Worm (Caenorhabditis elegans) whole organism, mixed stage, embryonic: ENCODE results near the gene oig-2.

Source experiments
- M03D4.4 ChIP-seq: sonication (generic microtip); optimal IDR thresholded peaks from 2 replicates; lab custom pipeline; 2017; ENCODE audit warnings: mild to moderate bottlenecking, missing genetic modification characterization, missing compliant biosample characterization
- bed-3 ChIP-seq: fragments of 200-800 bp; sonication (Bioruptor generic); optimal IDR thresholded peaks from 3 replicates; lab custom pipeline; 2018; ENCODE audit warnings: mild to moderate bottlenecking, missing genetic modification characterization, moderate library complexity, missing compliant biosample characterization
- blmp-1 ChIP-seq: fragments of 150-350 bp; optimal IDR thresholded peaks from 2 replicates; lab custom pipeline; 2014; ENCODE audit warnings: missing biosample characterization, missing genetic modification characterization
- ceh-43 ChIP-seq: fragments of 200-800 bp; sonication (Bioruptor generic); optimal IDR thresholded peaks from 2 replicates; lab custom pipeline; 2018; ENCODE audit warnings: mild to moderate bottlenecking, missing genetic modification characterization, moderate library complexity, missing compliant biosample characterization
- ceh-83 ChIP-seq: fragments of 200-800 bp; sonication (Bioruptor generic); optimal IDR thresholded peaks from 2 replicates; lab custom pipeline; 2018; ENCODE audit warnings: mild to moderate bottlenecking, missing genetic modification characterization, missing compliant biosample characterization
- ces-1 ChIP-seq: fragments of 150-350 bp; optimal IDR thresholded peaks from 2 replicates; lab custom pipeline; 2014; ENCODE audit warnings: missing biosample characterization, missing genetic modification reagents, missing genetic modification characterization
- cnd-1 ChIP-seq: fragments of 200-800 bp; sonication (Bioruptor generic); optimal IDR thresholded peaks from 2 replicates; lab custom pipeline; 2018; ENCODE audit warnings: mild to moderate bottlenecking, missing genetic modification characterization, missing compliant biosample characterization
- elt-1 ChIP-seq: sonication (generic microtip); optimal IDR thresholded peaks from 2 replicates; lab custom pipeline; 2017; ENCODE audit warnings: missing genetic modification characterization, mild to moderate bottlenecking, missing compliant biosample characterization, antibody characterized with exemption, moderate library complexity, borderline replicate concordance; ENCODE audit not compliant: insufficient read depth
- elt-3 ChIP-seq: fragments of 150-350 bp; optimal IDR thresholded peaks from 2 replicates; lab custom pipeline; 2014; ENCODE audit warnings: missing biosample characterization, missing genetic modification characterization
- flh-1 ChIP-seq: fragments of 200-800 bp; sonication (Bioruptor generic); optimal IDR thresholded peaks from 2 replicates; lab custom pipeline; 2018; ENCODE audit warnings: mild to moderate bottlenecking, missing genetic modification characterization, moderate library complexity, missing compliant biosample characterization
- ham-2 ChIP-seq: fragments of 200-800 bp; sonication (Bioruptor generic); optimal IDR thresholded peaks from 2 replicates; lab custom pipeline; 2018; ENCODE audit warnings: mild to moderate bottlenecking, missing genetic modification characterization, missing compliant biosample characterization
- lin-13 ChIP-seq: fragments of 150-350 bp; optimal IDR thresholded peaks from 2 replicates; lab custom pipeline; 2014; ENCODE audit warnings: missing biosample characterization, missing genetic modification characterization
- lin-32 ChIP-seq: fragments of 200-800 bp; sonication (Bioruptor generic); optimal IDR thresholded peaks from 2 replicates; lab custom pipeline; 2018; ENCODE audit warnings: mild to moderate bottlenecking, missing genetic modification characterization, missing compliant biosample characterization
- lsy-2 ChIP-seq: fragments of 150-350 bp; optimal IDR thresholded peaks from 2 replicates; lab custom pipeline; 2014; ENCODE audit warnings: missing biosample characterization, missing genetic modification characterization
- mls-2 ChIP-seq: sonication (generic microtip); optimal IDR thresholded peaks from 2 replicates; lab custom pipeline; 2016; ENCODE audit warnings: mild to moderate bottlenecking, missing genetic modification characterization, moderate library complexity, missing compliant biosample characterization
- nhr-12 ChIP-seq: fragments of 150-350 bp; optimal IDR thresholded peaks from 2 replicates; lab custom pipeline; 2014; ENCODE audit warnings: missing biosample characterization, missing genetic modification characterization
- nhr-2 ChIP-seq: fragments of 150-350 bp; optimal IDR thresholded peaks from 2 replicates; lab custom pipeline; 2014; ENCODE audit warnings: missing biosample characterization, missing genetic modification characterization
- nhr-237 ChIP-seq: fragments of 150-350 bp; optimal IDR thresholded peaks from 2 replicates; lab custom pipeline; 2014; ENCODE audit warnings: missing biosample characterization, missing genetic modification characterization
- sem-2 ChIP-seq: fragments of 200-800 bp; sonication (Bioruptor generic); optimal IDR thresholded peaks from 2 replicates; lab custom pipeline; 2018; ENCODE audit warnings: mild to moderate bottlenecking, missing genetic modification characterization, missing compliant biosample characterization
- snpc-4 ChIP-seq: fragments of 150-350 bp; optimal IDR thresholded peaks from 2 replicates; lab custom pipeline; 2014; ENCODE audit warnings: missing biosample characterization, missing genetic modification characterization
- sptf-1 ChIP-seq: sonication (generic microtip); optimal IDR thresholded peaks from 2 replicates; lab custom pipeline; 2017; ENCODE audit warnings: mild to moderate bottlenecking, missing genetic modification characterization, moderate library complexity, missing compliant biosample characterization
- unc-120 ChIP-seq: sonication (generic microtip); optimal IDR thresholded peaks from 2 replicates; lab custom pipeline; 2017; ENCODE audit warnings: missing genetic modification characterization, missing compliant biosample characterization; ENCODE audit not compliant: poor library complexity, severe bottlenecking
- unc-39 ChIP-seq: fragments of 150-350 bp; optimal IDR thresholded peaks from 2 replicates; lab custom pipeline; 2014; ENCODE audit warnings: missing biosample characterization, missing genetic modification characterization
- unc-62 ChIP-seq: fragments of 150-350 bp; optimal IDR thresholded peaks from 2 replicates; lab custom pipeline; 2014; ENCODE audit warnings: missing biosample characterization, missing genetic modification reagents, missing genetic modification characterization
- zip-8 ChIP-seq: fragments of 150-350 bp; optimal IDR thresholded peaks from 2 replicates; lab custom pipeline; 2014; ENCODE audit warnings: missing biosample characterization, missing genetic modification characterization
- ztf-11 ChIP-seq: fragments of 150-350 bp; optimal IDR thresholded peaks from 2 replicates; lab custom pipeline; 2014; ENCODE audit warnings: missing biosample characterization, missing genetic modification characterization

Gene oig-2

DNA sequence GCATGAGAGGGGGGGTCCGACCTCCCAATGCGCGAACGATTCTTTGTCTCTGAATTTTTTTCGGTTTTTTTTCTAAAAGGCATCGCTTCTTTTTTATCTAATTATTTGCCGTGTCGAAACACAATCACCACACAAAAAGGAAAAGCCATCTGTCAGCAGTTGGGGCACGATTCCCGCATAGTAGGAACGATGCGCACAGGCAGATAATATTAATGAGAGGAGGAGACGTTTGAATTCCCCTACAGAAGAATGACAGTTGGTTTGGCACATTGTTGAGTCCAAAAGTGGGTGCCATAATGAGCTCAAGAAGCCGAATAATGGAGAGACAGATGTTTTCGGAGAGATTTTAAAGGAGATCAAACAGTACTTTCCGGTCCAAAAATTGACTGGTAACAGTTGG is 23.3 kb downstream of the oig-2 start:
- peak; percentile 15 for TF ChIP-seq zip-8 (tag; lab: Kevin White, UChicago)
- TF ChIP-seq ces-1 (GFP tag; lab: Kevin White, UChicago): no peak
- TF ChIP-seq nhr-12 (tag; lab: Kevin White, UChicago): no peak
- TF ChIP-seq nhr-2 (tag; lab: Kevin White, UChicago): peak; percentile 58
- no peak for TF ChIP-seq elt-3 (tag; lab: Kevin White, UChicago)
- peak; percentile 47 for TF ChIP-seq cnd-1 (tag; lab: Kevin White, UChicago)
- TF ChIP-seq sptf-1 (tag; lab: Kevin White, UChicago): no peak
- no peak for TF ChIP-seq unc-39 (tag; lab: Kevin White, UChicago)
- peak; percentile 90 for TF ChIP-seq lin-32 (GFP tag; lab: Kevin White, UChicago)
- TF ChIP-seq snpc-4 (tag; lab: Kevin White, UChicago): no peak

DNA sequence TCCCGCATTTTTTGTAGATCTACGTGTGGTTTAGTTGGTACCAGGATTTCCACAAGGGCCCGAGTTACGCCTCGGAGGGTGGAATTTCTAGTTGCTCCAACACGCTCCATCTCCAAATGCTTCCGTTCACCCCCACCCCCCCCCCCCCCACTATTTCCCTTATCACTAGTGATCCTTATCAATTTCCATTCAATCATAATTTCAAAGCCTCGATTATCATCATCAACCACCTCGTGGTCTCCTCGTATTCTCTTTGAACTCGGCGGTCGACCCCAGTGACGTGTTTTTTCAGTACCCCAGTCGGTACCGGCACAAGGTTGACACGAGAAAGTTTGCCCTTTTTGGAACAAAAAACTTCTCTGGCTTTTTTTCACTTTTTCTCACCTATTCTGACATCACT is 25.1 kb downstream of the oig-2 start:
- TF ChIP-seq mls-2 (tag; lab: Kevin White, UChicago): no peak
- no peak for TF ChIP-seq ztf-11 (tag; lab: Kevin White, UChicago)
- TF ChIP-seq lin-32 (GFP tag; lab: Kevin White, UChicago): no peak
- TF ChIP-seq blmp-1 (tag; lab: Kevin White, UChicago): no peak
- TF ChIP-seq elt-3 (tag; lab: Kevin White, UChicago): no peak
- no peak for TF ChIP-seq M03D4.4 (tag; lab: Kevin White, UChicago)
- no peak for TF ChIP-seq lin-13 (tag; lab: Kevin White, UChicago)
- TF ChIP-seq lsy-2 (tag; lab: Kevin White, UChicago): no peak
- no peak for TF ChIP-seq nhr-2 (tag; lab: Kevin White, UChicago)

DNA sequence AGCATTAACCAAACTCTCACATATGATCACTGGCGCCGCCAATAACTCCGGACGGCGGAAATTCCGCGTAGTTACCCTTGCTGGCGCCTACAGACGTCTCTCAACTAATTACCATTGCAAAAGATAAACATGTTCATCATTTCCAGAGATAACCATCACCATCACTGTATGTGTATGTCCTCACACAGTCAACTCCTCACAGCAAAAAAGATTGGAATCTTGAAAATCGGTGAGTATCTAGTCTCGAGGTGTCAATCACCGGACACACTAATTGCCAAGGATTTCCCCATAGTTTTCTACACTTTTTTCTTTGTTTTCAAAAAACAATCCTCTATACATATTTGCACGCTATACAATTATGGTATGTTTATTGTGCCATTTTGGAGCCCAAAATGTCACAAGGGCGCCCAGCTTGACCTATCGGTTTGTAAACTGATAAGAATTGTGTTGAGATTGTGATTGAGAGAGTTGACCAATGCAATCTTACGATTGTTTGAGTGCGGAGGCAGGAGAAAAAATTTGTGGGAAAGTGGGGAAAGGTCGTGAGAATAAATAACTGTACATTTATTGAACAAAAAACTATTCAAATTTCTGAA is 25.9 kb downstream of the oig-2 start:
- TF ChIP-seq zip-8 (tag; lab: Kevin White, UChicago) (no peak), bed-3 (no peak), unc-62 (GFP tag; lab: Kevin White, UChicago) (peak; percentile 55), elt-1 (tag; lab: Kevin White, UChicago) (peak; percentile 86), nhr-2 (tag; lab: Kevin White, UChicago) (no peak)
- TF ChIP-seq, all 35 proteins: peak for 2

DNA sequence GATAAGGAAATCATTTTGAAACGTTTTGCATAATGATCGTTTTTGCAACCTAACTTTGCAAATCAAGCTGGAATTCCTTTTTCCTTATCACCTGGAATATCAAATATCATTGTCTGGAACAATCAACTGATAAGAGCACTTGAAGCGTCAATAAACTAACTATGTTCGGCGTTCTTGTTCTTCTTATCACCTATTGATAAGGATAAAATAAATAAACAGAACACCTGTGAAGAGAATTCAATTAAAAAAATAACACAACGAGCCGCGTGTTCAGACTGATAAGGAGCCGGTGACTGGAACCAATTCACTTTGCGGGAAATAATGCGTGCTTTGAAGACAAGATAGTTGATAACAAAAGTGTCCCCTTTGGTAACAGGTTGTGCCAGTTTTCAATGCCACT is 27.8 kb downstream of the oig-2 start, which contains the start of gene cyd-1:
Gene cyd-1, plus strand, starts transcription at position 380 of the 400 bp plus-strand sequence.
- TF ChIP-seq blmp-1 (tag; lab: Kevin White, UChicago): no peak
- TF ChIP-seq elt-1 (tag; lab: Kevin White, UChicago): peak; percentile 18
- TF ChIP-seq, all 35 proteins: peak for 1

DNA sequence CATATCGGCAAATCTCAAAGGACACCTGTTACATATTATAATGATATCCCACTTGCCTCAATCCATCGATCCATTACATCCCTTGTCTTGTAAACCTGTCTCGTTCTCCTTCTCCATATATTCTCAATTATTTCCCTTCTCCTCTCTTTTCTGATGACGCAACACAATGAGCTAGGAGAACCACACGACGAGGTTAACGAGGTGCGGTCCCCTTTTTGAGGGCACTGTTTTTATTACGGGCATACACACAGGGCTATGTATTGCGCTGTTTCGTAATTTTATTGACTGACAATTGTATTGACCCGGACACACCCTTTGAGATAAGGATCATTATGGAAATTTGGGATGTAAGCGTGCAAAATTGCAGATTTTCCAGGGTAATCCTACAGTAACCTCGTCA is 29.3 kb downstream of the oig-2 start:
- no peak for TF ChIP-seq flh-1 (GFP tag; lab: Kevin White, UChicago)
- no peak for TF ChIP-seq ham-2 (GFP tag; lab: Kevin White, UChicago)
- TF ChIP-seq sptf-1 (tag; lab: Kevin White, UChicago): no peak
- no peak for TF ChIP-seq sem-2 (GFP tag; lab: Kevin White, UChicago)
- TF ChIP-seq bed-3: no peak
- no peak for TF ChIP-seq lsy-2 (tag; lab: Kevin White, UChicago)
- TF ChIP-seq lin-13 (tag; lab: Kevin White, UChicago): no peak
- no peak for TF ChIP-seq mls-2 (tag; lab: Kevin White, UChicago)
- peak; percentile 99 for TF ChIP-seq nhr-2 (tag; lab: Kevin White, UChicago)
- peak; percentile 46 for TF ChIP-seq unc-62 (GFP tag; lab: Kevin White, UChicago)
- TF ChIP-seq unc-120 (tag; lab: Kevin White, UChicago): no peak
- TF ChIP-seq ces-1 (GFP tag; lab: Kevin White, UChicago): no peak
- peak; percentile 23 for TF ChIP-seq ceh-83 (GFP tag; lab: Kevin White, UChicago)
- TF ChIP-seq ceh-43: no peak
- TF ChIP-seq blmp-1 (tag; lab: Kevin White, UChicago): no peak
- TF ChIP-seq zip-8 (tag; lab: Kevin White, UChicago): peak; percentile 96
- TF ChIP-seq nhr-237: no peak

DNA sequence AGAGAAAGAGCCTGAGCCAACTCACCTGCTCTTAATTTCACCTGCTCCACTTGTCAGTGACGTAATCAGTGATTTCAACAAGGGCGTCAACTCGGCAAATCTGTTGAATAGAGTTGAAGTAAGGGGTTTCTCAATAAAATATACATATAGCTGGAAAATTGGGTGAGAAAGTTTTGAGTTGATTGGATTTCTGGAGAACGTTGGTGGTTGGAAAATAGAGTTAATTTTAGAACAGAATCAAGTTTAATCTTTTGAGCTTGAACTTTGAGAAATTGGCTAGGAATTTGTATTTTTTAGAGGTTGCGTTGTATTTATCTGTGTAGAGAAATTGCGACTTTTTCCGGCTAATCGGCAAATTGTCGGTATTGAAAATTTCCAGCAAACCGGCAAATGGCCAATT is 38.3 kb downstream of the oig-2 start, which contains the start of gene Y38F1A.4:
Gene Y38F1A.4, minus strand, starts transcription at position 101 of the 400 bp plus-strand sequence.
- TF ChIP-seq ceh-43 (no peak), zip-8 (tag; lab: Kevin White, UChicago) (peak; percentile 1)
